Worm (Caenorhabditis elegans): Measurements from ENCODE around the gene Y105C5B.17.

Y105C5B.17 gene

ce11 chrIV:15962801-15963200, at the start of gene Y105C5B.17:
TSS of gene Y105C5B.17 (plus strand) at chrIV:15963101.
- TF ChIP-seq K09A11.1 (tag; optimal IDR thresholded peaks at IDR 0.05; ENCODE audit: insufficient read depth) (no peak), ztf-16 (tag; optimal IDR thresholded peaks at IDR 0.05) (no peak), ref-2 (tag; optimal IDR thresholded peaks at IDR 0.05) (no peak), fkh-10 (GFP tag; optimal IDR thresholded peaks at IDR 0.05) (no peak)

- no peak for TF ChIP-seq K02D7.2 (tag; optimal IDR thresholded peaks at IDR 0.05)
- no peak for TF ChIP-seq dmd-4 (tag; optimal IDR thresholded peaks at IDR 0.05; ENCODE audit: borderline replicate concordance)
- no peak for TF ChIP-seq C38D4.7 (GFP tag; optimal IDR thresholded peaks at IDR 0.05)
These were observed 47.8 kb upstream of the Y105C5B.17 start for ce11 chrIV:15915061-15915460.

ce11 chrIV:15923000-15923399, 39.9 kb upstream of the Y105C5B.17 start:
- TF ChIP-seq K09A11.1 (tag; optimal IDR thresholded peaks at IDR 0.05; ENCODE audit: insufficient read depth): no peak
- TF ChIP-seq ceh-2 (tag; optimal IDR thresholded peaks at IDR 0.05): no peak
- TF ChIP-seq ceh-34 (tag; optimal IDR thresholded peaks at IDR 0.05): no peak
- no peak for TF ChIP-seq hlh-15 (tag; optimal IDR thresholded peaks at IDR 0.05)
- TF ChIP-seq zip-5 (tag; optimal IDR thresholded peaks at IDR 0.05): no peak
- no peak for TF ChIP-seq pha-4 (tag; optimal IDR thresholded peaks at IDR 0.05)
- no peak for TF ChIP-seq unc-42 (tag; optimal IDR thresholded peaks at IDR 0.05)
- no peak for TF ChIP-seq fkh-10 (GFP tag; optimal IDR thresholded peaks at IDR 0.05)
- no peak for TF ChIP-seq nhr-232 (tag; optimal IDR thresholded peaks at IDR 0.05)
- TF ChIP-seq madf-2 (tag; optimal IDR thresholded peaks at IDR 0.05): no peak
- no peak for TF ChIP-seq mec-3 (tag; optimal IDR thresholded peaks at IDR 0.05; ENCODE audit: borderline replicate concordance)
- no peak for TF ChIP-seq ttx-3 (tag; optimal IDR thresholded peaks at IDR 0.05)
- TF ChIP-seq elt-2 (tag; optimal IDR thresholded peaks at IDR 0.05): no peak
- TF ChIP-seq odd-2 (tag; optimal IDR thresholded peaks at IDR 0.05): no peak
- TF ChIP-seq dve-1 (tag; optimal IDR thresholded peaks at IDR 0.05): no peak
- TF ChIP-seq elt-4 (tag; optimal IDR thresholded peaks at IDR 0.05): no peak
- TF ChIP-seq ceh-48 (tag; optimal IDR thresholded peaks at IDR 0.05): no peak
- TF ChIP-seq ceh-18 (tag; optimal IDR thresholded peaks at IDR 0.05): no peak
- TF ChIP-seq hlh-30 (tag; optimal IDR thresholded peaks at IDR 0.05; ENCODE audit: insufficient read depth): no peak
- no peak for TF ChIP-seq ceh-30 (tag; optimal IDR thresholded peaks at IDR 0.05)

ce11 chrIV:15926746-15927145, 36.2 kb upstream of the Y105C5B.17 start, which contains the start of gene Y105C5B.8:
TSS of gene Y105C5B.8 (minus strand) at chrIV:15926846.
- TF ChIP-seq sox-2 (GFP tag; IDR thresholded peaks at IDR 0.05): no peak
- TF ChIP-seq K02D7.2 (tag; optimal IDR thresholded peaks at IDR 0.05): no peak
- no peak for TF ChIP-seq hlh-8 (tag; optimal IDR thresholded peaks at IDR 0.05)

- TF ChIP-seq elt-2 (tag; optimal IDR thresholded peaks at IDR 0.05): peak; percentile 93
- no peak for TF ChIP-seq fkh-6 (tag; optimal IDR thresholded peaks at IDR 0.05)
These were observed 33.1 kb upstream of the Y105C5B.17 start for ce11 chrIV:15929831-15930230.

ce11 chrIV:15930281-15930680, 32.6 kb upstream of the Y105C5B.17 start, which contains the start of gene Y105C5B.9:
TSS of gene Y105C5B.9 (plus strand) at chrIV:15930581.
- TF ChIP-seq eyg-1 (tag; optimal IDR thresholded peaks at IDR 0.05): no peak

- TF ChIP-seq mec-3 (tag; optimal IDR thresholded peaks at IDR 0.05; ENCODE audit: borderline replicate concordance): no peak
- TF ChIP-seq ceh-31 (tag; optimal IDR thresholded peaks at IDR 0.05): no peak
- TF ChIP-seq fax-1 (tag; optimal IDR thresholded peaks at IDR 0.05): no peak
- TF ChIP-seq pha-2 (tag; optimal IDR thresholded peaks at IDR 0.05): no peak
- no peak for TF ChIP-seq C08G9.2 (tag; optimal IDR thresholded peaks at IDR 0.05)
- no peak for TF ChIP-seq elt-4 (tag; optimal IDR thresholded peaks at IDR 0.05)
- TF ChIP-seq hlh-6 (tag; optimal IDR thresholded peaks at IDR 0.05): no peak
- TF ChIP-seq unc-55 (GFP tag; optimal IDR thresholded peaks at IDR 0.05): no peak
- no peak for TF ChIP-seq F13H6.1 (tag; optimal IDR thresholded peaks at IDR 0.05)
- TF ChIP-seq ceh-30 (tag; optimal IDR thresholded peaks at IDR 0.05): no peak
- TF ChIP-seq nhr-11 (tag; optimal IDR thresholded peaks at IDR 0.05): no peak
- no peak for TF ChIP-seq ceh-14 (tag; optimal IDR thresholded peaks at IDR 0.05)
- no peak for TF ChIP-seq rnt-1 (tag; optimal IDR thresholded peaks at IDR 0.05)
- no peak for TF ChIP-seq ceh-9 (tag; optimal IDR thresholded peaks at IDR 0.05)
- no peak for TF ChIP-seq sdc-2 (tag; optimal IDR thresholded peaks at IDR 0.05)
These were observed 32.2 kb upstream of the Y105C5B.17 start for ce11 chrIV:15930694-15931093.
